Worm (Caenorhabditis elegans): ENCODE measurements around the gene srh-250.

- no peak for TF ChIP-seq snpc-4 (tag; optimal IDR thresholded peaks at IDR 0.05)
- no peak for TF ChIP-seq mep-1 (tag; optimal IDR thresholded peaks at IDR 0.05)
- no peak for TF ChIP-seq blmp-1 (tag; optimal IDR thresholded peaks at IDR 0.05)
- TF ChIP-seq unc-39 (tag; optimal IDR thresholded peaks at IDR 0.05) = no peak
- no peak for TF ChIP-seq nhr-2 (tag; optimal IDR thresholded peaks at IDR 0.05)
- TF ChIP-seq unc-62 (GFP tag; optimal IDR thresholded peaks at IDR 0.05) = no peak
- no peak for TF ChIP-seq nhr-12 (tag; optimal IDR thresholded peaks at IDR 0.05)
- TF ChIP-seq nhr-237 (tag; optimal IDR thresholded peaks at IDR 0.05) = no peak
- no peak for TF ChIP-seq lin-13 (tag; optimal IDR thresholded peaks at IDR 0.05)
- TF ChIP-seq ceh-83 (GFP tag; optimal IDR thresholded peaks at IDR 0.05) = no peak
- TF ChIP-seq lsy-2 (tag; optimal IDR thresholded peaks at IDR 0.05) = no peak
- TF ChIP-seq elt-3 (tag; optimal IDR thresholded peaks at IDR 0.05) = no peak
- no peak for TF ChIP-seq mls-2 (tag; optimal IDR thresholded peaks at IDR 0.05)
- TF ChIP-seq ceh-39 (tag; optimal IDR thresholded peaks at IDR 0.05) = no peak
Measured at ce11 chrII:3877127-3877526, 1.3 kb upstream of the srh-250 start, which contains the start of gene nep-3.

All from whole organism, mixed stage, embryonic.